Worm (Caenorhabditis elegans) whole organism, L4/young adult: Measurements from ENCODE around the gene elpc-3.

Source experiments
- W03F9.2 ChIP-seq: fragments of 150-350 bp; optimal IDR thresholded peaks from 2 replicates; lab custom pipeline; 2014; ENCODE audit warnings: missing biosample characterization, missing genetic modification characterization
- him-1 ChIP-seq: sonication (generic microtip); optimal IDR thresholded peaks from 2 replicates; lab custom pipeline; 2016; ENCODE audit warnings: missing genotype, missing genetic modification reagents, missing genetic modification characterization, missing compliant biosample characterization

- TF ChIP-seq him-1 (tag; lab: Kevin White, UChicago) (no peak), W03F9.2 (tag; lab: Kevin White, UChicago) (no peak)
These were observed 20.1 kb downstream of the elpc-3 start for ce11 chrV:12161157-12161556.
